Worm (Caenorhabditis elegans) whole organism, late embryonic: ENCODE measurements around the gene Y71H2B.8.

ENCODE experiments used
- C08G9.2 ChIP-seq: sonication (generic microtip); optimal IDR thresholded peaks from 2 replicates; lab custom pipeline; 2016; ENCODE audit warnings: mild to moderate bottlenecking, missing genetic modification characterization, moderate library complexity, missing compliant biosample characterization
- ceh-6 ChIP-seq: fragments of 200-800 bp; sonication (Bioruptor generic); optimal IDR thresholded peaks from 2 replicates; lab custom pipeline; 2018; ENCODE audit warnings: mild to moderate bottlenecking, missing genetic modification characterization, missing compliant biosample characterization
- unc-86 ChIP-seq: sonication (generic microtip); optimal IDR thresholded peaks from 2 replicates; lab custom pipeline; 2016; ENCODE audit warnings: missing genetic modification characterization, missing compliant biosample characterization

- TF ChIP-seq C08G9.2 (no peak), ceh-6 (GFP tag; lab: Kevin White, UChicago) (no peak), unc-86 (no peak)
Measured at ce11 chrIII:2628690-2629089, 49.6 kb downstream of the Y71H2B.8 start, which contains the start of gene acbp-8.
